Fruit fly (Drosophila melanogaster) whole organism, prepupa: Measurements from ENCODE around the gene Bub1.
A peak's percentile ranks its signal among the peaks of the same experiment; 100 is the strongest.

Experiments used
- CG10669 ChIP-seq: fragments of 200-800 bp; sonication (Bioruptor generic); optimal IDR thresholded peaks from 3 replicates; lab custom pipeline; 2018; ENCODE audit warnings: missing biosample characterization, mild to moderate bottlenecking, missing genetic modification characterization, moderate library complexity
- CG11902 ChIP-seq: fragments of 200-800 bp; sonication (Bioruptor generic); optimal IDR thresholded peaks from 3 replicates; lab custom pipeline; 2016; ENCODE audit warnings: missing biosample characterization, missing genetic modification characterization
- CG3919 ChIP-seq: fragments of 200-800 bp; sonication (Bioruptor generic); optimal IDR thresholded peaks from 3 replicates; lab custom pipeline; 2016; ENCODE audit warnings: missing biosample characterization, missing genetic modification characterization
- CG6276 ChIP-seq: fragments of 200-800 bp; sonication (Bioruptor generic); optimal IDR thresholded peaks from 2 replicates; lab custom pipeline; 2017; ENCODE audit warnings: missing biosample characterization, mild to moderate bottlenecking, missing genetic modification characterization
- Eip93F ChIP-seq: fragments of 200-800 bp; sonication (Bioruptor generic); optimal IDR thresholded peaks from 2 replicates; lab custom pipeline; 2016; ENCODE audit warnings: missing biosample characterization, mild to moderate bottlenecking, missing genetic modification characterization
- Hr38 ChIP-seq: sonication (Bioruptor generic); optimal IDR thresholded peaks from 2 replicates; lab custom pipeline; 2016; ENCODE audit warnings: missing biosample characterization, missing genetic modification characterization
- OdsH ChIP-seq: fragments of 200-800 bp; sonication (Bioruptor generic); optimal IDR thresholded peaks from 3 replicates; lab custom pipeline; 2016; ENCODE audit warnings: missing biosample characterization, missing genetic modification characterization
- Sox14 ChIP-seq: fragments of 200-800 bp; sonication (Bioruptor generic); optimal IDR thresholded peaks from 3 replicates; lab custom pipeline; 2016; ENCODE audit warnings: missing biosample characterization, missing genetic modification characterization
- cyc ChIP-seq: fragments of 200-800 bp; sonication (Bioruptor generic); optimal IDR thresholded peaks from 3 replicates; lab custom pipeline; 2016; ENCODE audit warnings: missing biosample characterization, missing genetic modification characterization
- esn ChIP-seq: fragments of 200-800 bp; sonication (Bioruptor generic); optimal IDR thresholded peaks from 2 replicates; lab custom pipeline; 2016; ENCODE audit warnings: missing biosample characterization, mild to moderate bottlenecking, missing genetic modification characterization, moderate library complexity
- fd59A ChIP-seq: fragments of 200-800 bp; sonication (Bioruptor generic); optimal IDR thresholded peaks from 2 replicates; lab custom pipeline; 2017; ENCODE audit warnings: missing biosample characterization, mild to moderate bottlenecking, missing genetic modification characterization, missing genetic modification reagents
- fkh ChIP-seq: fragments of 200-800 bp; sonication (Bioruptor generic); optimal IDR thresholded peaks from 3 replicates; lab custom pipeline; 2017; ENCODE audit warnings: missing biosample characterization, mild to moderate bottlenecking, missing genetic modification characterization, moderate library complexity
- lz ChIP-seq: fragments of 200-800 bp; sonication (Bioruptor generic); optimal IDR thresholded peaks from 3 replicates; lab custom pipeline; 2016; ENCODE audit warnings: missing biosample characterization, missing genetic modification characterization

dm6 chr2L:5236346-5236809 is 42.3 kb upstream of the Bub1 start:
- TF ChIP-seq CG11902 (GFP tag; lab: Kevin White, UChicago) (no peak), fd59A (GFP tag; lab: Kevin White, UChicago) (no peak), CG10669 (GFP tag; lab: Kevin White, UChicago) (peak; percentile 2), Eip93F (GFP tag; lab: Kevin White, UChicago) (no peak), lz (GFP tag; lab: Kevin White, UChicago) (no peak), CG3919 (no peak), esn (GFP tag; lab: Kevin White, UChicago) (no peak), cyc (GFP tag; lab: Kevin White, UChicago) (no peak), CG6276 (GFP tag; lab: Kevin White, UChicago) (no peak), Sox14 (GFP tag; lab: Kevin White, UChicago) (no peak), fkh (no peak), OdsH (GFP tag; lab: Kevin White, UChicago) (no peak), Hr38 (GFP tag; lab: Kevin White, UChicago) (no peak)
